Worm (Caenorhabditis elegans) whole organism, late embryonic: ENCODE measurements around the gene T14B4.1.

Experiments
- T23F11.4 ChIP-seq: fragments of 200-800 bp; sonication (Bioruptor generic); optimal IDR thresholded peaks from 2 replicates; lab custom pipeline; 2018; ENCODE audit warnings: mild to moderate bottlenecking, missing genetic modification characterization, missing compliant biosample characterization
- ama-1 ChIP-seq: fragments of 150-350 bp; optimal IDR thresholded peaks from 2 replicates; lab custom pipeline; 2014
- ceh-2 ChIP-seq: sonication (generic microtip); optimal IDR thresholded peaks from 2 replicates; lab custom pipeline; 2016; ENCODE audit warnings: missing genotype, missing genetic modification characterization, missing compliant biosample characterization
- fkh-10 ChIP-seq: fragments of 150-350 bp; optimal IDR thresholded peaks from 2 replicates; lab custom pipeline; 2014; ENCODE audit warnings: missing biosample characterization, missing genetic modification reagents, missing genetic modification characterization
- nhr-11 ChIP-seq: fragments of 150-350 bp; optimal IDR thresholded peaks from 2 replicates; lab custom pipeline; 2014; ENCODE audit warnings: missing biosample characterization, missing genetic modification characterization
- rnt-1 ChIP-seq: sonication (generic microtip); optimal IDR thresholded peaks from 2 replicates; lab custom pipeline; 2016; ENCODE audit warnings: missing genetic modification characterization, missing compliant biosample characterization

DNA sequence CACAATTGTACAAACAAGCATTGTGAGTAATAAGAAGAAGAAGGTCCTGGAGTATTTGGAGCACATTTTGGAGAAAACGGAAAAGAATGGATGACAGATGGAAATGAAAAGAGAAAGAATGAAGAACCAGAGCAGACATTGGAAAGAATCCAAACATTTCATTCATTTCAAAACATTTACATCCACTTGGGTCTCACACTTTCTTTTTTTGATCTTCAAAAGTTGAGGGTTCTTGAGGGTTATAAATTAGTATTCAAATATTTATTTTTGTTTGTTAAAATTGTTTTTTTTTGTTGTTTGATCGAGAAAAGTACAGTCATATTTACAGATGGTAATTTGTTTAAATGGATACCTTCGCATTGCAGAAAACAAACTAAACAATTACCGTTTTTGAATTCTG, 3.0 kb upstream of the T14B4.1 start, which contains the start of gene T14B4.9:
- no peak for TF ChIP-seq ceh-2 (tag; lab: Kevin White, UChicago)
- TF ChIP-seq ama-1 (lab: Kevin White, UChicago), result no peak
- no peak for TF ChIP-seq rnt-1 (tag; lab: Kevin White, UChicago)
- no peak for TF ChIP-seq fkh-10 (GFP tag; lab: Kevin White, UChicago)
- no peak for TF ChIP-seq nhr-11 (tag; lab: Kevin White, UChicago)
- no peak for TF ChIP-seq T23F11.4
